Worm (Caenorhabditis elegans) whole organism, dauer: ENCODE measurements around the gene inpp-1.

ENCODE experiments used
- unc-62 ChIP-seq: sonication (generic microtip); optimal IDR thresholded peaks from 2 replicates; lab custom pipeline; 2017; ENCODE audit warnings: missing biosample characterization, missing genetic modification reagents, missing genetic modification characterization

Gene inpp-1

ce11 chrIV:10784085-10784484 lies 10.4 kb upstream of the inpp-1 start:
- no peak for TF ChIP-seq unc-62 (GFP tag; lab: Kevin White, UChicago)

DNA sequence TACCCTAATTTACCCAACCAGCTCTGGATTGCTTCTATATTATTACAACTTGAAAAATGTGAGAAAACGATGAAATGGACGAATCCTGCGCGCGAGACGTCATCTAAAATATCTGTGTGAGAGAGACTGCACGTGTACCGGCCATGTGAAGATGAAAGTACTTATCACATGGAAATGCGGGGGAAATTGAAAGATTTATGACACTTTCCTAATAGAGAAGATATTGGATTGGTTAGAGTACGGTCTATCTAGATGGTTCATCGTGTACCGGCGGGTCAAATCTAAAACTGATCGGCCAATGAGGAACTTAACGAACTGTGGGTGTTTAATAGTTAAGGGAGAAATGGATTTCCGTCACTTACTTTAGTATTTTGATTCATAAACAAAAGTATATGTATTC lies 8.3 kb upstream of the inpp-1 start:
- no peak for TF ChIP-seq unc-62 (GFP tag; lab: Kevin White, UChicago)

DNA sequence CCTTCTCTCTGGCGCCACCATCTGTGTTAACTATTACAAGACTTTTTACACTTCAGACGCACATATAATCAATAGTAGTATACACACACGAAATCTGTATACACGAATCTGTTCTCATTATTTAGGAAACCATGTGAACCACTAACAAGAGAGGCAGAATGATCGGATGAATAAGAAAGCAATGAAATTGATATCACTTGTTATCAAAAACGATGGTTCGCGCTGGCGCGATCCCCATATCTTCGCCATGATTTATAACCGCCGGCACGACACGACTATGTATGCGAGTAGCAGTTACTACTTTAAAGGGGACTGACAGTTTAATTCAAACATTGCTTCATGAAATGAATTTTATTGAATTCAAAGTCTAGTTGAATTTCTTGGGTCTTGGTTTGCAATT lies 7.6 kb upstream of the inpp-1 start:
- no peak for TF ChIP-seq unc-62 (GFP tag; lab: Kevin White, UChicago)

DNA sequence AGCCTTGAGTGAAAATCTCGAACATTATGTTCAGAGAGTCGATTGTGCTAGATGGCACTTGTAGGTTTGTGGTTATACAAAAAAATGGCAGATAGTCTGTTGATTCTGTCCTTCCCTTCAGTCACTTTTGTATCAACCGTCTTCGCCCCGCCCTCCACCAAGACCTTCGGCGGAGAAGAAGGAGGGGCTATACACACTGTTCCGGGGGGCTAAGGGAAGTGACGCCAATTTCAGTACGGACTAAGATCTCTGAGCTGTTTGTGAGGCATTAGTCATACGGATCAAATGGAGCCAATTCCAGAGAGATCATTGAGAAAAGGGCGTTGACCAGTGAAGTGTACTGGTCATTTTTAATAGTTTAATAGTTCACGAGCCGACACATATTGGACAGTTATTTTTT lies 6.9 kb upstream of the inpp-1 start, which contains the start of gene swt-3:
TSS of gene swt-3 (minus strand) at position 101 of the 400 bp plus-strand sequence.
- no peak for TF ChIP-seq unc-62 (GFP tag; lab: Kevin White, UChicago)

DNA sequence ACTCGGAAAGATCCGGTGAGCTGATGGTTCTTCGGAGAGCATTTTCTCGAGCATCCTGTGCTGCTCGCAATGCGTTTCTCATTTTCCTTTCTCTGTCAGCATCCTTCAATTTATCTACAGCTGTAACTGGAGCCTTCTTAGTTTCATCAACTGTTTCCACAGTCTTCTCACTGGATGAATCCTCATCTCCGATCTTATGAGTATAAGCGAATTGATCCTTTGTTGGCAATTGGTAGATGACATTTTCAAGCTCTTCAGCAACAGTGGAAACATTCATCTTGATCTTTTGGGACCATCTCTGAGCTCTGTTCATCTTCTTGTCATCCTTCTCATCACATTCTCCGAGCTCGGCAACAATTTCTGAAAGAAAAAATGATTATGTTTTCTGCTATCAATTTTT lies 5.6 kb upstream of the inpp-1 start:
- no peak for TF ChIP-seq unc-62 (GFP tag; lab: Kevin White, UChicago)

DNA sequence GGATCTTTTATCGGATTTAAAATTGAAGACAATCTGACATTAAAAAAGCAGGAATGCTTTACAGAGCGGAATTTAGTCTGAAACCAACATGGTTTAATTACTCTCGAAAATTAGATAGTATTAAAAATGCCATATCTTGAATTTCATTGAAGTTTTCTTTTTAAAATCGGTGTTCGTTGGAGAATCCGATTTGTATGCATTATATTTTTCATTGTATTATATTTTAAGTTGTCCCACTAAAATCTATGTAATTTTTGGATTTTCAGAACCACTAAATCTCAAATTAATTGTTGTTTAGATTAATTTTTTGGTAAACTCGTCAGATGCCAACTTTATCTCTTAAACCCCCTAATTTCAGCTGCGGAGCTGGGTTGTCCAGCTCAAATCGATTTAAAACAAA lies 4.9 kb upstream of the inpp-1 start:
- TF ChIP-seq unc-62 (GFP tag; lab: Kevin White, UChicago): no peak

DNA sequence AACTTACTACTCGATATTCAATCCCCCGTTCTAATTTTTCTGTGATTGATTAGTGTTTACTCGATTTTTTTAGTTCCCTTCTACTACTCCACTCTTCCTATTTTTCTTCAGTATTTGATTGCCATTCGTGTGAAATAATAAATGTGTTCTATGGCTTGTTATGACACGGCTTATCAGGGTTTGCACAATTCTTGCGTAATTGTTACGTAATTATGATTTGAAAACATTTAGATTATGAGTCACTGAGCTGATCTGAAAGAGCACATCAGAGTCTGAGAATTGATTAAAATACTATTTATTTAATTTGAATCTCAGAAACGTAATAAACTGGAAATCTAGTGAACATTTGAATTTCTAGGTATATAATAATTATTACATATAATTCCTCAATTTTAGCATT lies 3.9 kb upstream of the inpp-1 start:
- TF ChIP-seq unc-62 (GFP tag; lab: Kevin White, UChicago): no peak

- TF ChIP-seq unc-62 (GFP tag; lab: Kevin White, UChicago): no peak
Measured at ce11 chrIV:10777076-10777475, 3.4 kb upstream of the inpp-1 start.

DNA sequence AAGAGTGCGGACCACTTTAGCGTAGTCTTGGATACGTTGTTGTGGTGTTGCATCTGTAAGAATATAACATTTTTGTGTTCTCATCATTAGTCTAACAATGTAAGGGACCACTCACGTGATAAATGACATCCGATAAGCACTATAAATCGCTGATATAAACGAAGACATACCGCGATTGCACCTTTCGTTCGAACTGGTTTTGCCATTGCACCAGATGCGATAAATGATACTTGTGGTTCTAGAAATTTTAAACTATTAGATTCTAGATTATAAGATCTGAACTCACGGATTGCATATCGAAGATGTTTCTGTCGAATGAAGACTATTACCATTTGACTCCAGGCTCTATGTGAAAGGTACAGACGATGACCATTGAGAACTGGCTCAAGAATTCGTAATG lies 2.4 kb downstream of the inpp-1 start:
- no peak for TF ChIP-seq unc-62 (GFP tag; lab: Kevin White, UChicago)

ce11 chrIV:10769353-10769752 lies 4.4 kb downstream of the inpp-1 start, which contains the start of gene T25B9.9:
Gene T25B9.9, plus strand, starts transcription at chrIV:10769653.
- no peak for TF ChIP-seq unc-62 (GFP tag; lab: Kevin White, UChicago)

- TF ChIP-seq unc-62 (GFP tag; lab: Kevin White, UChicago): no peak
Measured at ce11 chrIV:10768146-10768636, 5.5 kb downstream of the inpp-1 start, which contains the start of gene T25B9.8. Gene T25B9.8, minus strand, starts transcription at chrIV:10768196.

DNA sequence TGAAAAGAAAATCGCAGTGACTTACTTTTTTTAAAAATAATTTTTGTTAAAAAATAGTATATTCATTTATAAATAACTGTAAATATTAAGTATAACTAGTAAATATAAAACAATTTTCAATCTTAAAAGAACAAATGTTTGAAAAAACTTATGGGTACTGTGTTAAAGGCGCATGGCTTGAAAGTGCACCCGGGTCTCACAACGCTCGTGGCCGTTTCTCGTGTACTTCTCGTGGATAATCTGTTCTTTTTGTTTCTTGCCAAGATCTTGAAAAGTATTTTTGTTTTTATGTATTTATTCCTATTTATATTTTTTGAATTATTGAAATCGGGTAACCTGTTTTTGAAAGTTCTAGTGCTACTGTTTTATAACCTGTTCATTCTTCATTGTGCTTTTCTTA lies 7.6 kb downstream of the inpp-1 start:
- no peak for TF ChIP-seq unc-62 (GFP tag; lab: Kevin White, UChicago)

DNA sequence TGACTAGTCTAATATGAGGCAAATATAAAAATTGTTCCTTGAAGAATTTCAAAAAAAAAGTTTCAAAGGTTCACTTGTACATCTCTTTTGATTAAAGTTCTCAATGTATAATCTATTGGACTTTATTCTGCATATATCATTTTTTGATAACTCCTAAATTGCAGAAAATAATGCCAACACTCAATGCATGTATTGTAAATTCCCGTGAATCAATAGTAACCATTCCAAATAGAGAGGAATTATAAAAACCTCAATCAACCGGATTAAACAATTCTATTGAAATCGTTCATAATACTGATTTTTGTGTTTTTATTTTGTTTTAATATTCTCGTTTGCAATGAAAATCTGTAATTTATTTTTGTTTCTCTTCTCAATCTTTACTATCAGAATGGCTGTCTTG lies 8.7 kb downstream of the inpp-1 start, which contains the start of gene T25B9.12:
TSS of gene T25B9.12 (plus strand) at position 301 of the 400 bp plus-strand sequence.
- TF ChIP-seq unc-62 (GFP tag; lab: Kevin White, UChicago): no peak

DNA sequence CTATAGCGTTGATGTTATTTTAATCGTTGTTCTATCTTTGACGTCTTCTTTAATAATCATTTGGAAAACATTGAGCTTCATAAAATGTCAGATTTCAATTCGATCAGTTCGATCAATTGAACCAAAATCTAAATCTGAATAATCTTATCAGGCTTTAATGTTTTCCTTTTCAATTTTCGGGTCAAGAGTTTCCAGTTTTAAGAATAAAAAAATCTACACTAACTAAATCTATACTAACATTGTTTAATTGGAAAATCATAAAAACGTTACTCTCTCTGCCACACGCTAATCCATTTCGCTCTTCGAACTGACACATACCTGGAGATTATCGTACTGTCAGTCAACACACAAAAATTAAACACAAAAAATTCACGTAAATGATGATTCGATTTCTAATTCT lies 9.5 kb downstream of the inpp-1 start, which contains the start of gene T25B9.11:
TSS of gene T25B9.11 (plus strand) at position 301 of the 400 bp plus-strand sequence.
- no peak for TF ChIP-seq unc-62 (GFP tag; lab: Kevin White, UChicago)

DNA sequence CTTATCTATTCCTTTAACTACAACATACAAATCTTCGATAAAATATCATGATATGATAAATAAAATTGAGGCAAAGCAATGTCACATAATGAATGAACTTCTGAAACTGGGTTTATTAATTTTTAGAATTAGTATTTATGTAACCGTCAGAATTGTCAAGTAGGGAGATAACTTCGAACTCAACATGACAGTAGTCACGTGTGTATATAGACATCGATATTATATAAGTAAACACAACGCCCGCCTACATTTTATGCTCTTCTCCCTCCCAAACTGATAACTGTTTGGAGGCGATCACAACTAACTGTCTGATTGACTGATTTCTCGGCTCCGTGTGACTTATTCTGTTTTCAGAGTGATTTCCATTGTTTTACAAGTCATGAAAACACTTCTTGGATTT lies 12.4 kb downstream of the inpp-1 start, which contains the start of gene ugt-54:
TSS of gene ugt-54 (plus strand) at position 355 of the 400 bp plus-strand sequence.
- TF ChIP-seq unc-62 (GFP tag; lab: Kevin White, UChicago): no peak

- no peak for TF ChIP-seq unc-62 (GFP tag; lab: Kevin White, UChicago)
Measured at ce11 chrIV:10757616-10758193, 16.0 kb downstream of the inpp-1 start, which contains the start of the genes T25B9.4 and T25B9.6. Gene T25B9.4, minus strand, starts transcription at chrIV:10757716. Gene T25B9.6, plus strand, starts transcription at chrIV:10758143.

DNA sequence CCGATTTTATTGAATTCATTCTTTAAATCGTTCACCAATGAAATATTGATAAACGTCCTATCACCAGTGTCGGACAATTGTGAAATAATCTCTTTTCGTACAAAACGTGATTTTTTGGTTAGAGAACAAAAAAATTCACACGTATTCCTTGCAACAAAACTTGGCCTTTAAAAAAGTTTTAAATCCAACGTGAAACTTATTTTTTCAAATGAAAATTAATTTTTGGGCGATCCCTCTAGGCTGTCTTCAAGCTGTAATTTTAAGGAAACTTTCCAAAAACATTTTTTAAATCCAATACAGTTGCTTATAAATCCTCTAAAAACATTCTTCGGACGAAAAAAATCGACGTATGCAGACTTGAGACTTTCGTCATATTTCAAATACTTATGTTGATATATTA lies 19.0 kb downstream of the inpp-1 start, which contains the start of gene T25B9.5:
TSS of gene T25B9.5 (minus strand) at position 101 of the 400 bp plus-strand sequence.
- TF ChIP-seq unc-62 (GFP tag; lab: Kevin White, UChicago): no peak
